Fruit fly (Drosophila melanogaster) whole organism, embryonic: ENCODE measurements around the gene CG32428.

Source experiments
- Bgb ChIP-seq: fragments of 200-800 bp; sonication (Bioruptor generic); IDR thresholded peaks from 2 replicates; pipeline ENCODE4 v1.3.6; 2022; ENCODE audit warnings: missing biosample characterization, missing genetic modification characterization; ENCODE audit not compliant: partially characterized antibody
- C15 ChIP-seq: fragments of 200-800 bp; sonication (Bioruptor generic); IDR thresholded peaks from 3 replicates; pipeline ENCODE4 v1.3.6; 2022; ENCODE audit warnings: missing biosample characterization, missing genetic modification characterization
- CG10462 ChIP-seq: fragments of 200-800 bp; sonication (Bioruptor generic); optimal IDR thresholded peaks from 2 replicates; lab custom pipeline; 2016; ENCODE audit warnings: missing biosample characterization, missing genetic modification characterization
- CG12769 ChIP-seq: fragments of 200-800 bp; sonication (Bioruptor generic); optimal IDR thresholded peaks from 2 replicates; lab custom pipeline; 2019; ENCODE audit warnings: missing biosample characterization, mild to moderate bottlenecking, missing genetic modification characterization, moderate library complexity
- CG13775 ChIP-seq: fragments of 200-800 bp; sonication (Bioruptor generic); optimal IDR thresholded peaks from 3 replicates; lab custom pipeline; 2017; ENCODE audit warnings: missing biosample characterization, mild to moderate bottlenecking, missing genetic modification characterization
- CG14050 ChIP-seq: fragments of 200-800 bp; sonication (Bioruptor generic); IDR thresholded peaks from 3 replicates; pipeline ENCODE4 v1.3.6; 2022; ENCODE audit warnings: missing biosample characterization, missing genetic modification characterization
- CG15514 ChIP-seq: fragments of 200-800 bp; sonication (Bioruptor generic); optimal IDR thresholded peaks from 3 replicates; lab custom pipeline; 2017; ENCODE audit warnings: missing biosample characterization, missing genetic modification characterization, mild to moderate bottlenecking, moderate library complexity, missing genetic modification reagents
- CG16815 ChIP-seq: fragments of 200-800 bp; sonication (Bioruptor generic); optimal IDR thresholded peaks from 3 replicates; lab custom pipeline; 2017; ENCODE audit warnings: missing biosample characterization, mild to moderate bottlenecking, missing genetic modification characterization
- CG17361 ChIP-seq: fragments of 200-800 bp; sonication (Bioruptor generic); IDR thresholded peaks from 3 replicates; pipeline ENCODE4 v1.3.6; 2022; ENCODE audit warnings: missing biosample characterization, missing genetic modification characterization
- CG17568 ChIP-seq: fragments of 200-800 bp; sonication (Bioruptor generic); optimal IDR thresholded peaks from 2 replicates; lab custom pipeline; 2018; ENCODE audit warnings: missing biosample characterization, mild to moderate bottlenecking, missing genetic modification characterization, moderate library complexity
- CG17802 ChIP-seq: fragments of 200-800 bp; sonication (Bioruptor generic); optimal IDR thresholded peaks from 2 replicates; lab custom pipeline; 2018; ENCODE audit warnings: missing biosample characterization, mild to moderate bottlenecking, missing genetic modification characterization, moderate library complexity
- CG17912 ChIP-seq: fragments of 200-800 bp; sonication (Bioruptor generic); optimal IDR thresholded peaks from 2 replicates; lab custom pipeline; 2018; ENCODE audit warnings: missing biosample characterization, mild to moderate bottlenecking, missing genetic modification characterization
- CG1792 ChIP-seq: fragments of 200-800 bp; sonication (Bioruptor generic); optimal IDR thresholded peaks from 2 replicates; lab custom pipeline; 2016; ENCODE audit warnings: missing biosample characterization, missing genetic modification characterization
- CG1832 ChIP-seq: fragments of 200-800 bp; sonication (Bioruptor generic); optimal IDR thresholded peaks from 2 replicates; lab custom pipeline; 2017; ENCODE audit warnings: missing biosample characterization, mild to moderate bottlenecking, missing genetic modification characterization, inconsistent platforms
- CG2116 ChIP-seq: fragments of 200-800 bp; sonication (Bioruptor generic); optimal IDR thresholded peaks from 3 replicates; lab custom pipeline; 2018; ENCODE audit warnings: missing biosample characterization, mild to moderate bottlenecking, missing genetic modification characterization
- CG2120 ChIP-seq: fragments of 200-800 bp; sonication (Bioruptor generic); optimal IDR thresholded peaks from 3 replicates; lab custom pipeline; 2016; ENCODE audit warnings: missing biosample characterization, missing genetic modification characterization
- CG31388 ChIP-seq: fragments of 200-800 bp; sonication (Bioruptor generic); optimal IDR thresholded peaks from 2 replicates; lab custom pipeline; 2016; ENCODE audit warnings: missing biosample characterization, missing genetic modification characterization
- CG33213 ChIP-seq: fragments of 200-800 bp; sonication (Bioruptor generic); optimal IDR thresholded peaks from 3 replicates; lab custom pipeline; 2016; ENCODE audit warnings: missing biosample characterization, missing genetic modification characterization
- CG6175 ChIP-seq: fragments of 200-800 bp; sonication (Bioruptor generic); IDR thresholded peaks from 3 replicates; pipeline ENCODE4 v1.3.6; 2022; ENCODE audit warnings: missing biosample characterization, missing genetic modification characterization
- CG7963 ChIP-seq: fragments of 200-800 bp; sonication (Bioruptor generic); IDR thresholded peaks from 3 replicates; pipeline ENCODE4 v1.3.6; 2022; ENCODE audit warnings: missing biosample characterization, missing genetic modification characterization; ENCODE audit not compliant: partially characterized antibody
- CG8388 ChIP-seq: fragments of 200-800 bp; sonication (Bioruptor generic); optimal IDR thresholded peaks from 2 replicates; lab custom pipeline; 2019; ENCODE audit warnings: missing biosample characterization, mild to moderate bottlenecking, missing genetic modification characterization, moderate library complexity
- Fer2 ChIP-seq: fragments of 200-800 bp; sonication (Bioruptor generic); optimal IDR thresholded peaks from 2 replicates; lab custom pipeline; 2018; ENCODE audit warnings: missing biosample characterization, mild to moderate bottlenecking, missing genetic modification characterization, moderate library complexity
- GATAe ChIP-seq: fragments of 200-800 bp; sonication (Bioruptor generic); conservative IDR thresholded peaks from 2 replicates; pipeline ENCODE4 v1.3.6; 2022; ENCODE audit warnings: missing biosample characterization, missing genetic modification characterization
- HLH3B ChIP-seq: fragments of 200-800 bp; sonication (Bioruptor generic); IDR thresholded peaks from 2 replicates; pipeline ENCODE4 v1.3.6; 2022; ENCODE audit warnings: missing biosample characterization, missing genetic modification characterization
- HLH4C ChIP-seq: fragments of 200-800 bp; sonication (Bioruptor generic); IDR thresholded peaks from 3 replicates; pipeline ENCODE4 v1.3.6; 2022; ENCODE audit warnings: missing biosample characterization, missing genetic modification characterization; ENCODE audit not compliant: partially characterized antibody
- MESR4 ChIP-seq: fragments of 200-800 bp; sonication (Bioruptor generic); optimal IDR thresholded peaks from 2 replicates; lab custom pipeline; 2018; ENCODE audit warnings: missing biosample characterization, mild to moderate bottlenecking, missing genetic modification characterization, moderate library complexity
- Rx ChIP-seq: fragments of 200-800 bp; sonication (Bioruptor generic); IDR thresholded peaks from 2 replicates; pipeline ENCODE4 v1.3.6; 2022; ENCODE audit warnings: missing biosample characterization, missing genetic modification characterization
- Scr ChIP-seq: fragments of 200-800 bp; sonication (Bioruptor generic); IDR thresholded peaks from 2 replicates; pipeline ENCODE4 v1.3.6; 2022; ENCODE audit warnings: missing biosample characterization, missing genetic modification characterization; ENCODE audit not compliant: partially characterized antibody
- Sox102F ChIP-seq: fragments of 200-800 bp; sonication (Bioruptor generic); optimal IDR thresholded peaks from 2 replicates; lab custom pipeline; 2018; ENCODE audit warnings: missing biosample characterization, mild to moderate bottlenecking, missing genetic modification characterization, moderate library complexity
- Sry-δ ChIP-seq: fragments of 200-800 bp; sonication (Bioruptor generic); optimal IDR thresholded peaks from 2 replicates; lab custom pipeline; 2016; ENCODE audit warnings: missing biosample characterization, missing genetic modification characterization
- chinmo ChIP-seq: fragments of 200-800 bp; sonication (Bioruptor generic); IDR thresholded peaks from 4 replicates; pipeline ENCODE4 v1.3.6; 2022; ENCODE audit warnings: missing biosample characterization, missing genetic modification characterization; ENCODE audit not compliant: partially characterized antibody
- corto ChIP-seq: fragments of 200-800 bp; sonication (Bioruptor generic); optimal IDR thresholded peaks from 2 replicates; lab custom pipeline; 2016; ENCODE audit warnings: missing biosample characterization, mild to moderate bottlenecking, missing genetic modification characterization, moderate library complexity
- dimm ChIP-seq: fragments of 200-800 bp; sonication (Bioruptor generic); IDR thresholded peaks from 2 replicates; pipeline ENCODE4 v1.3.6; 2022; ENCODE audit warnings: missing biosample characterization, missing genetic modification characterization
- dmrt99B ChIP-seq: fragments of 200-800 bp; sonication (Bioruptor generic); optimal IDR thresholded peaks from 2 replicates; lab custom pipeline; 2018; ENCODE audit warnings: missing biosample characterization, mild to moderate bottlenecking, missing genetic modification characterization, moderate library complexity
- emc ChIP-seq: fragments of 200-800 bp; sonication (Bioruptor generic); optimal IDR thresholded peaks from 2 replicates; lab custom pipeline; 2016; ENCODE audit warnings: missing biosample characterization, missing genetic modification characterization
- esg ChIP-seq: fragments of 200-800 bp; sonication (Bioruptor generic); conservative IDR thresholded peaks from 2 replicates; pipeline ENCODE4 v1.3.6; 2022; ENCODE audit warnings: missing biosample characterization, missing genetic modification characterization
- fu2 ChIP-seq: fragments of 200-800 bp; sonication (Bioruptor generic); optimal IDR thresholded peaks from 2 replicates; lab custom pipeline; 2016; ENCODE audit warnings: missing biosample characterization, missing genetic modification characterization
- gce ChIP-seq: fragments of 200-800 bp; sonication (Bioruptor generic); IDR thresholded peaks from 3 replicates; pipeline ENCODE4 v1.3.6; 2022; ENCODE audit warnings: missing biosample characterization, missing genetic modification characterization
- grau ChIP-seq: fragments of 200-800 bp; optimal IDR thresholded peaks from 3 replicates; lab custom pipeline; 2019; ENCODE audit warnings: missing biosample characterization, mild to moderate bottlenecking, missing genetic modification characterization, moderate library complexity
- mld ChIP-seq: fragments of 200-800 bp; sonication (Bioruptor generic); IDR thresholded peaks from 3 replicates; pipeline ENCODE4 v1.3.6; 2022; ENCODE audit warnings: missing biosample characterization, missing genetic modification characterization; ENCODE audit not compliant: partially characterized antibody
- nom ChIP-seq: fragments of 200-800 bp; sonication (Bioruptor generic); optimal IDR thresholded peaks from 2 replicates; lab custom pipeline; 2017; ENCODE audit warnings: missing biosample characterization, missing genetic modification characterization, mild to moderate bottlenecking, moderate library complexity, missing genetic modification reagents
- oc ChIP-seq: fragments of 200-800 bp; sonication (Bioruptor generic); optimal IDR thresholded peaks from 2 replicates; lab custom pipeline; 2018; ENCODE audit warnings: missing biosample characterization, mild to moderate bottlenecking, missing genetic modification characterization, moderate library complexity
- peb ChIP-seq: fragments of 200-800 bp; sonication (Bioruptor generic); IDR thresholded peaks from 2 replicates; pipeline ENCODE4 v1.3.6; 2022; ENCODE audit warnings: missing biosample characterization, missing genetic modification characterization
- repo ChIP-seq: fragments of 200-800 bp; sonication (Bioruptor generic); optimal IDR thresholded peaks from 2 replicates; lab custom pipeline; 2016; ENCODE audit warnings: missing biosample characterization, missing genetic modification characterization
- rib ChIP-seq: fragments of 200-800 bp; sonication (Bioruptor generic); IDR thresholded peaks from 2 replicates; pipeline ENCODE4 v1.3.6; 2022; ENCODE audit warnings: missing biosample characterization, missing genetic modification characterization
- sc ChIP-seq, 3 experiments: fragments of >200 bp in 2 of 3; fragments of 200-800 bp in 1 of 3; sonication (Bioruptor generic) in 1 of 3; optimal IDR thresholded peaks; 2 replicates in 2 of 3; 3 replicates in 1 of 3; lab custom pipeline; 2017; ENCODE audit warnings: mild to moderate bottlenecking in 1 of 3, missing biosample characterization in 1 of 3, missing genetic modification characterization in 1 of 3, missing genetic modification reagents in 1 of 3
- tap ChIP-seq: fragments of 200-800 bp; optimal IDR thresholded peaks from 3 replicates; lab custom pipeline; 2019; ENCODE audit warnings: missing biosample characterization, mild to moderate bottlenecking, missing genetic modification characterization, moderate library complexity
- twi ChIP-seq: fragments of 200-800 bp; optimal IDR thresholded peaks from 2 replicates; lab custom pipeline; 2019; ENCODE audit warnings: missing biosample characterization, mild to moderate bottlenecking, missing genetic modification characterization, moderate library complexity
- wor ChIP-seq: fragments of 200-800 bp; sonication (Bioruptor generic); IDR thresholded peaks from 2 replicates; pipeline ENCODE4 v1.3.6; 2022; ENCODE audit warnings: missing biosample characterization, missing genetic modification characterization
- zfh1 ChIP-seq: fragments of 200-800 bp; sonication (Bioruptor generic); IDR thresholded peaks from 3 replicates; pipeline ENCODE4 v1.3.6; 2022; ENCODE audit warnings: missing biosample characterization, missing genetic modification characterization

The CG32428 gene

DNA sequence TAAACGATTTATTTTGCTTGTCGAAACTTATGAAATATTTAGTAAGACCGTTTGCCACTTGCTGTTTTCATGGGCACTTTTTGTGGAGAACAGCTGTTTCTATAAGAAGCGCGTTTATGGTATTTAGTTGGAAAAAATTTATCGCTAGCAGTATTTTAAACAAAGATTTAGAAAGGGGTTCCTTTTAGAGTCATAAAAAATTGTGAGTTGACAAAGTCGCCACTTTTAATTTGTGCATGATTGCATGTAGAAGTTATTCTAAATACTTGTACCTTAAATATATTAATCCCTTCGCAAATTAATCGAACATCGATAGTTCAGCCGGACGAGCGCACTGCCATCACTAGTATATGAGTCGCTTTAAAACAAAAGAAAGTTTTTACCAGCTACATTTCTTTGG is 41.2 kb downstream of the CG32428 start, which contains the start of the genes Las and Psn (continued):
- TF ChIP-seq CG1832 = no peak
- TF ChIP-seq CG10462 (GFP tag; lab: Kevin White, UChicago) = no peak
- TF ChIP-seq CG17912 = no peak
- no peak for TF ChIP-seq CG14050 (GFP tag; lab: Robert Waterston, UW)
- no peak for TF ChIP-seq Sox102F (GFP tag; lab: Kevin White, UChicago)
- no peak for TF ChIP-seq MESR4 (GFP tag; lab: Kevin White, UChicago)
- peak; percentile 69 for TF ChIP-seq CG2116 (GFP tag; lab: Kevin White, UChicago)
- no peak for TF ChIP-seq repo (GFP tag; lab: Kevin White, UChicago)
- peak; percentile 33 for TF ChIP-seq CG33213 (GFP tag; lab: Kevin White, UChicago)
- no peak for TF ChIP-seq zfh1 (GFP tag; lab: Robert Waterston, UW)
- no peak for TF ChIP-seq HLH3B (GFP tag; lab: Robert Waterston, UW)
- TF ChIP-seq wor = no peak
- TF ChIP-seq HLH4C (GFP tag; lab: Robert Waterston, UW) = peak; percentile 66
- TF ChIP-seq gce (GFP tag; lab: Robert Waterston, UW) = no peak
- TF ChIP-seq grau (tag; lab: Kevin White, UChicago) = no peak
- no peak for TF ChIP-seq CG12769 (tag; lab: Kevin White, UChicago)
- no peak for TF ChIP-seq CG6175 (GFP tag; lab: Robert Waterston, UW)
- TF ChIP-seq C15 (GFP tag; lab: Robert Waterston, UW) = no peak
- TF ChIP-seq CG15514 = peak; percentile 20
- TF ChIP-seq GATAe (GFP tag; lab: Robert Waterston, UW) = no peak
- TF ChIP-seq dimm = no peak
- TF ChIP-seq CG17361 (GFP tag; lab: Robert Waterston, UW) = no peak
- TF ChIP-seq chinmo (GFP tag; lab: Robert Waterston, UW) = no peak
- no peak for TF ChIP-seq esg
- no peak for TF ChIP-seq mld (GFP tag; lab: Robert Waterston, UW)
- no peak for TF ChIP-seq emc
- TF ChIP-seq CG16815 = no peak
- TF ChIP-seq CG17568 (GFP tag; lab: Kevin White, UChicago) = no peak
- peak; percentile 20 for TF ChIP-seq oc
- TF ChIP-seq CG2120 (GFP tag; lab: Kevin White, UChicago) = peak; percentile 52
- TF ChIP-seq Bgb (GFP tag; lab: Robert Waterston, UW) = 0 out of 2 replicates have a peak, but pooled peaks have one; percentile 32
- no peak for TF ChIP-seq CG7963 (GFP tag; lab: Robert Waterston, UW)
- no peak for TF ChIP-seq CG8388 (GFP tag; lab: Kevin White, UChicago)
- no peak for TF ChIP-seq rib (GFP tag; lab: Robert Waterston, UW)
- TF ChIP-seq peb (GFP tag; lab: Robert Waterston, UW) = no peak
- TF ChIP-seq CG17802 (tag; lab: Kevin White, UChicago) = no peak
- no peak for TF ChIP-seq CG13775 (GFP tag; lab: Kevin White, UChicago)
- no peak for TF ChIP-seq CG1792 (GFP tag; lab: Kevin White, UChicago)
- TF ChIP-seq tap (tag; lab: Kevin White, UChicago) = no peak
- TF ChIP-seq Fer2 (tag; lab: Kevin White, UChicago) = no peak
- TF ChIP-seq sc (optimal IDR thresholded peaks at IDR 0.05; lab: Kevin White, UChicago) = no peak
- TF ChIP-seq sc (GFP tag; optimal IDR thresholded peaks at IDR 0.05; lab: Kevin White, UChicago) = no peak
- no peak for TF ChIP-seq corto (GFP tag; lab: Kevin White, UChicago)
- no peak for TF ChIP-seq fu2
- TF ChIP-seq nom (GFP tag; lab: Kevin White, UChicago) = peak; percentile 13
- TF ChIP-seq dmrt99B (tag; lab: Kevin White, UChicago) = no peak
- TF ChIP-seq CG31388 (GFP tag; lab: Kevin White, UChicago) = no peak
- TF ChIP-seq Scr (GFP tag; lab: Robert Waterston, UW) = peak; percentile 77
- TF ChIP-seq twi (tag; lab: Kevin White, UChicago) = no peak
- TF ChIP-seq Sry-δ (GFP tag; lab: Kevin White, UChicago) = peak; percentile 89
- no peak for TF ChIP-seq Rx
